Fruit fly (Drosophila melanogaster) whole organism, embryonic: ENCODE data around the gene CG11790.
A peak's percentile ranks its signal among the peaks of the same experiment; 100 is the strongest.

Source experiments
- Adf1 ChIP-seq: fragments of 200-800 bp; sonication (Bioruptor generic); IDR thresholded peaks from 2 replicates; pipeline ENCODE4 v1.3.6; 2022; ENCODE audit warnings: missing biosample characterization, missing genetic modification characterization
- Atf6 ChIP-seq: fragments of 200-800 bp; sonication (Bioruptor generic); IDR thresholded peaks from 2 replicates; pipeline ENCODE4 v1.3.6; 2022; ENCODE audit warnings: missing biosample characterization, missing genetic modification characterization
- CG10321 ChIP-seq: fragments of 200-800 bp; sonication (Bioruptor generic); IDR thresholded peaks from 2 replicates; pipeline ENCODE4 v1.3.6; 2022; ENCODE audit warnings: missing biosample characterization, missing genetic modification characterization
- CG12236 ChIP-seq: fragments of 200-800 bp; sonication (Bioruptor generic); optimal IDR thresholded peaks from 2 replicates; lab custom pipeline; 2016; ENCODE audit warnings: missing biosample characterization, missing genetic modification characterization
- CG17912 ChIP-seq: fragments of 200-800 bp; sonication (Bioruptor generic); optimal IDR thresholded peaks from 2 replicates; lab custom pipeline; 2018; ENCODE audit warnings: missing biosample characterization, mild to moderate bottlenecking, missing genetic modification characterization
- CG1832 ChIP-seq: fragments of 200-800 bp; sonication (Bioruptor generic); optimal IDR thresholded peaks from 2 replicates; lab custom pipeline; 2017; ENCODE audit warnings: missing biosample characterization, mild to moderate bottlenecking, missing genetic modification characterization, inconsistent platforms
- CG18619 ChIP-seq: fragments of 200-800 bp; sonication (Bioruptor generic); optimal IDR thresholded peaks from 3 replicates; lab custom pipeline; 2017; ENCODE audit warnings: missing biosample characterization, mild to moderate bottlenecking, missing genetic modification characterization
- CG2875 ChIP-seq: fragments of 200-800 bp; sonication (Bioruptor generic); optimal IDR thresholded peaks from 2 replicates; lab custom pipeline; 2017; ENCODE audit warnings: missing biosample characterization, mild to moderate bottlenecking, missing genetic modification characterization, missing genetic modification reagents
- CG43689 ChIP-seq: fragments of 200-800 bp; sonication (Bioruptor generic); IDR thresholded peaks from 2 replicates; pipeline ENCODE4 v1.3.6; 2022; ENCODE audit warnings: missing biosample characterization, missing genetic modification characterization
- Dp ChIP-seq: fragments of 200-800 bp; sonication (Bioruptor generic); optimal IDR thresholded peaks from 2 replicates; lab custom pipeline; 2018; ENCODE audit warnings: missing biosample characterization, mild to moderate bottlenecking, missing genetic modification characterization, moderate library complexity
- HHEX ChIP-seq: fragments of 200-800 bp; sonication (Bioruptor generic); optimal IDR thresholded peaks from 3 replicates; lab custom pipeline; 2017; ENCODE audit warnings: missing biosample characterization, mild to moderate bottlenecking, missing genetic modification characterization, missing genetic modification reagents
- HmgD ChIP-seq: fragments of 200-800 bp; sonication (Bioruptor generic); optimal IDR thresholded peaks from 3 replicates; lab custom pipeline; 2016; ENCODE audit warnings: missing biosample characterization, missing genetic modification characterization
- Jarid2 ChIP-seq: fragments of 200-800 bp; sonication (Bioruptor generic); optimal IDR thresholded peaks from 3 replicates; lab custom pipeline; 2017; ENCODE audit warnings: mild to moderate bottlenecking, missing biosample characterization, missing genetic modification reagents, missing genetic modification characterization
- Nf-YA ChIP-seq: fragments of 200-800 bp; sonication (Bioruptor generic); IDR thresholded peaks from 2 replicates; pipeline ENCODE4 v1.3.6; 2022; ENCODE audit warnings: missing biosample characterization, missing genetic modification characterization
- Nf-YB ChIP-seq: fragments of 200-800 bp; sonication (Bioruptor generic); optimal IDR thresholded peaks from 3 replicates; lab custom pipeline; 2019; ENCODE audit warnings: missing biosample characterization, mild to moderate bottlenecking, missing genetic modification characterization, moderate library complexity
- Nf-YC ChIP-seq: fragments of 200-800 bp; optimal IDR thresholded peaks from 3 replicates; lab custom pipeline; 2019; ENCODE audit warnings: missing biosample characterization, mild to moderate bottlenecking, missing genetic modification characterization, moderate library complexity
- Oaz ChIP-seq: fragments of 200-800 bp; sonication (Bioruptor generic); IDR thresholded peaks from 2 replicates; pipeline ENCODE4 v1.3.6; 2022; ENCODE audit warnings: missing biosample characterization, missing genetic modification characterization
- Opbp ChIP-seq: fragments of 200-800 bp; sonication (Bioruptor generic); IDR thresholded peaks from 3 replicates; pipeline ENCODE4 v1.3.6; 2022; ENCODE audit warnings: missing biosample characterization, missing genetic modification characterization; ENCODE audit not compliant: partially characterized antibody
- Rx ChIP-seq: fragments of 200-800 bp; sonication (Bioruptor generic); IDR thresholded peaks from 2 replicates; pipeline ENCODE4 v1.3.6; 2022; ENCODE audit warnings: missing biosample characterization, missing genetic modification characterization
- Side ChIP-seq: fragments of 200-800 bp; sonication (Bioruptor generic); optimal IDR thresholded peaks from 2 replicates; lab custom pipeline; 2016; ENCODE audit warnings: missing biosample characterization, missing genetic modification characterization
- Trl ChIP-seq, 3 experiments: fragments of >200 bp in 2 of 3; fragments of 200-800 bp in 1 of 3; sonication (Bioruptor generic) in 1 of 3; optimal IDR thresholded peaks; 2 replicates in 1 of 3; 3 replicates in 2 of 3; lab custom pipeline; 2016 to 2017; ENCODE audit warnings: missing biosample characterization in 1 of 3, missing genetic modification characterization in 1 of 3
- bbx ChIP-seq: fragments of 200-800 bp; sonication (Bioruptor generic); IDR thresholded peaks from 2 replicates; pipeline ENCODE4 v1.3.6; 2022; ENCODE audit warnings: missing biosample characterization, missing genetic modification characterization; ENCODE audit not compliant: partially characterized antibody
- cg ChIP-seq: fragments of 200-800 bp; sonication (Bioruptor generic); optimal IDR thresholded peaks from 3 replicates; lab custom pipeline; 2019; ENCODE audit warnings: missing biosample characterization, mild to moderate bottlenecking, missing genetic modification characterization, moderate library complexity
- crc ChIP-seq: fragments of 200-800 bp; sonication (Bioruptor generic); optimal IDR thresholded peaks from 2 replicates; lab custom pipeline; 2016; ENCODE audit warnings: missing biosample characterization, missing genetic modification characterization
- crol ChIP-seq: fragments of 200-800 bp; sonication (Bioruptor generic); IDR thresholded peaks from 2 replicates; pipeline ENCODE4 v1.3.6; 2022; ENCODE audit warnings: missing biosample characterization, missing genetic modification characterization
- exex ChIP-seq: fragments of 200-800 bp; sonication (Bioruptor generic); optimal IDR thresholded peaks from 4 replicates; lab custom pipeline; 2018; ENCODE audit warnings: missing biosample characterization, mild to moderate bottlenecking, missing genetic modification characterization, moderate library complexity
- fd102C ChIP-seq: fragments of 200-800 bp; sonication (Bioruptor generic); optimal IDR thresholded peaks from 2 replicates; lab custom pipeline; 2018; ENCODE audit warnings: missing biosample characterization, mild to moderate bottlenecking, missing genetic modification characterization, moderate library complexity
- jing ChIP-seq: fragments of 200-800 bp; sonication (Bioruptor generic); optimal IDR thresholded peaks from 2 replicates; lab custom pipeline; 2018; ENCODE audit warnings: missing biosample characterization, mild to moderate bottlenecking, missing genetic modification characterization
- kah ChIP-seq: fragments of 200-800 bp; sonication (Bioruptor generic); optimal IDR thresholded peaks from 2 replicates; lab custom pipeline; 2018; ENCODE audit warnings: missing biosample characterization, mild to moderate bottlenecking, missing genetic modification characterization
- mld ChIP-seq: fragments of 200-800 bp; sonication (Bioruptor generic); IDR thresholded peaks from 3 replicates; pipeline ENCODE4 v1.3.6; 2022; ENCODE audit warnings: missing biosample characterization, missing genetic modification characterization; ENCODE audit not compliant: partially characterized antibody
- nom ChIP-seq: fragments of 200-800 bp; sonication (Bioruptor generic); optimal IDR thresholded peaks from 2 replicates; lab custom pipeline; 2017; ENCODE audit warnings: missing biosample characterization, missing genetic modification characterization, mild to moderate bottlenecking, moderate library complexity, missing genetic modification reagents
- oc ChIP-seq: fragments of 200-800 bp; sonication (Bioruptor generic); optimal IDR thresholded peaks from 2 replicates; lab custom pipeline; 2018; ENCODE audit warnings: missing biosample characterization, mild to moderate bottlenecking, missing genetic modification characterization, moderate library complexity
- sens-2 ChIP-seq: fragments of 200-800 bp; sonication (Bioruptor generic); IDR thresholded peaks from 2 replicates; pipeline ENCODE4 v1.3.6; 2022; ENCODE audit warnings: missing biosample characterization, missing genetic modification characterization
- zf30C ChIP-seq: fragments of 200-800 bp; sonication (Bioruptor generic); optimal IDR thresholded peaks from 3 replicates; lab custom pipeline; 2018; ENCODE audit warnings: missing biosample characterization, mild to moderate bottlenecking, missing genetic modification characterization

CG11790 gene

dm6 chr3R:25080446-25080845, 32.9 kb downstream of the CG11790 start (continued):
- peak; percentile 41; the same call in 1 of the 2 replicates for TF ChIP-seq bbx (GFP tag; lab: Robert Waterston, UW)
- TF ChIP-seq sens-2 (GFP tag; lab: Robert Waterston, UW), result no peak
- TF ChIP-seq Side, result no peak
- no peak for TF ChIP-seq HmgD
- no peak for TF ChIP-seq kah (GFP tag; lab: Kevin White, UChicago)
- no peak for TF ChIP-seq CG43689 (GFP tag; lab: Robert Waterston, UW)
- no peak for TF ChIP-seq CG18619 (GFP tag; lab: Kevin White, UChicago)
- TF ChIP-seq CG10321 (GFP tag; lab: Robert Waterston, UW), result peak; percentile 98
- no peak for TF ChIP-seq Atf6 (GFP tag; lab: Robert Waterston, UW)
- TF ChIP-seq CG12236 (GFP tag; lab: Kevin White, UChicago), result no peak
- TF ChIP-seq crc, result no peak
- no peak for TF ChIP-seq CG2875 (GFP tag; lab: Kevin White, UChicago)

dm6 chr3R:25082348-25082747, 34.8 kb downstream of the CG11790 start, which contains the start of gene fd96Ca:
Gene fd96Ca (plus strand): TSS chr3R:25082684.
- TF ChIP-seq Nf-YC (tag; lab: Kevin White, UChicago), result peak; percentile 92
- peak; percentile 95 for TF ChIP-seq Nf-YB (GFP tag; lab: Kevin White, UChicago)
- no peak for TF ChIP-seq Dp
- TF ChIP-seq Trl (optimal IDR thresholded peaks at IDR 0.05; lab: Kevin White, UChicago), result peak in 1 of 2 experiments; percentile 22
- TF ChIP-seq Trl (GFP tag; optimal IDR thresholded peaks at IDR 0.05; lab: Kevin White, UChicago), result no peak
- TF ChIP-seq zf30C (GFP tag; lab: Kevin White, UChicago), result peak; percentile 83
- TF ChIP-seq crol (GFP tag; lab: Robert Waterston, UW), result peak; percentile 84; the same call in 1 of the 2 replicates
- TF ChIP-seq kah (GFP tag; lab: Kevin White, UChicago), result no peak

- peak; percentile 34; the same call in 1 of the 3 replicates for TF ChIP-seq Opbp (GFP tag; lab: Robert Waterston, UW)
- peak; percentile 94 for TF ChIP-seq CG10321 (GFP tag; lab: Robert Waterston, UW)
- TF ChIP-seq nom, result peak; percentile 31
- TF ChIP-seq oc (tag; lab: Kevin White, UChicago), result peak; percentile 64
- no peak for TF ChIP-seq crc
- peak; percentile 30 to 49 for TF ChIP-seq Trl (optimal IDR thresholded peaks at IDR 0.05; lab: Kevin White, UChicago)
- no peak for TF ChIP-seq Trl (GFP tag; optimal IDR thresholded peaks at IDR 0.05; lab: Kevin White, UChicago)
- peak; percentile 95 for TF ChIP-seq Nf-YA (GFP tag; lab: Robert Waterston, UW)
- peak; percentile 21 for TF ChIP-seq HmgD
- peak; percentile 31; the same call in 1 of the 2 replicates for TF ChIP-seq Adf1 (GFP tag; lab: Robert Waterston, UW)
- TF ChIP-seq mld (GFP tag; lab: Robert Waterston, UW), result 0 out of 3 replicates have a peak, but pooled peaks have one; percentile 55
- peak; percentile 34 for TF ChIP-seq jing (GFP tag; lab: Kevin White, UChicago)
- TF ChIP-seq Nf-YB (GFP tag; lab: Kevin White, UChicago), result peak; percentile 100
- TF ChIP-seq Jarid2 (GFP tag; lab: Kevin White, UChicago), result peak; percentile 73
- TF ChIP-seq Oaz (GFP tag; lab: Robert Waterston, UW), result no peak
- TF ChIP-seq cg (GFP tag; lab: Kevin White, UChicago), result peak; percentile 64
- TF ChIP-seq CG17912 (GFP tag; lab: Kevin White, UChicago), result no peak
- no peak for TF ChIP-seq Rx (GFP tag; lab: Robert Waterston, UW)
- TF ChIP-seq CG1832 (GFP tag; lab: Kevin White, UChicago), result peak; percentile 88
- TF ChIP-seq HHEX, result no peak
- TF ChIP-seq Nf-YC (tag; lab: Kevin White, UChicago), result peak; percentile 100
- no peak for TF ChIP-seq fd102C (GFP tag; lab: Kevin White, UChicago)
- TF ChIP-seq exex (tag; lab: Kevin White, UChicago), result no peak
Observed at dm6 chr3R:25094639-25095038, 47.1 kb downstream of the CG11790 start, which contains the start of gene fd96Cb. Gene fd96Cb (plus strand): TSS chr3R:25095012.
